Worm (Caenorhabditis elegans): ENCODE results near the gene tag-131.

Gene tag-131

DNA sequence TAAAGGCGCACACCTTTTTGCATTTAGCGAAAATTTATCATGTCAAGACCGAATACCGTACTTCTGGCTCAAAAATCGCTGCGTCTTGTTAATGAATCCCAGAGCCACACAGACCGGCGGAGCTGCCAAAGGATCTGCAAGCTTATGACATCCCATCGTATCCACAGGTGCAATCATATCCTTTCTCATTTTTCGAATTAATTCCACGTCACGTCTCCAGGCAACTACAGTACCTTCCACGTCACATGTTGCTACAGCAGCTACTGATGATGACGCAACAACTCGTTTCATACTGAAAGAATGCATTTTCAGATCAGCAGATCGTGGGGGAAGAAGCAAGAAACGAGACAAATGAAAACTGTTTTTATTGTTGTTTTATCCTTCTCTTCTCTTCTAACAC is 24.4 kb upstream of the tag-131 start, which contains the start of gene R10E4.6:
Gene R10E4.6 (plus strand): TSS at position 301 of the 400 bp plus-strand sequence.
- TF ChIP-seq ama-1 (optimal IDR thresholded peaks at IDR 0.05) = no peak
- TF ChIP-seq nhr-23 (tag; optimal IDR thresholded peaks at IDR 0.05) = no peak
- TF ChIP-seq alr-1 (tag; optimal IDR thresholded peaks at IDR 0.05) = no peak
- no peak for TF ChIP-seq nhr-11 (tag; optimal IDR thresholded peaks at IDR 0.05)
- no peak for TF ChIP-seq sma-9 (GFP tag; optimal IDR thresholded peaks at IDR 0.05)
- TF ChIP-seq sma-9 (tag; optimal IDR thresholded peaks at IDR 0.05) = no peak
- TF ChIP-seq zag-1 (tag; optimal IDR thresholded peaks at IDR 0.05) = no peak
- TF ChIP-seq sma-3 (GFP tag; optimal IDR thresholded peaks at IDR 0.05) = no peak
- TF ChIP-seq nhr-10 (tag; optimal IDR thresholded peaks at IDR 0.05) = no peak
- no peak for TF ChIP-seq sem-4 (tag; optimal IDR thresholded peaks at IDR 0.05)
- no peak for TF ChIP-seq mdl-1 (tag; optimal IDR thresholded peaks at IDR 0.05)
- no peak for TF ChIP-seq ZK546.5 (tag; optimal IDR thresholded peaks at IDR 0.05)
- TF ChIP-seq ztf-4 (tag; optimal IDR thresholded peaks at IDR 0.05) = no peak
- no peak for TF ChIP-seq nhr-77 (tag; optimal IDR thresholded peaks at IDR 0.05)
- TF ChIP-seq mab-5 (tag; optimal IDR thresholded peaks at IDR 0.05) = no peak
- no peak for TF ChIP-seq lin-39 (tag; optimal IDR thresholded peaks at IDR 0.05)

DNA sequence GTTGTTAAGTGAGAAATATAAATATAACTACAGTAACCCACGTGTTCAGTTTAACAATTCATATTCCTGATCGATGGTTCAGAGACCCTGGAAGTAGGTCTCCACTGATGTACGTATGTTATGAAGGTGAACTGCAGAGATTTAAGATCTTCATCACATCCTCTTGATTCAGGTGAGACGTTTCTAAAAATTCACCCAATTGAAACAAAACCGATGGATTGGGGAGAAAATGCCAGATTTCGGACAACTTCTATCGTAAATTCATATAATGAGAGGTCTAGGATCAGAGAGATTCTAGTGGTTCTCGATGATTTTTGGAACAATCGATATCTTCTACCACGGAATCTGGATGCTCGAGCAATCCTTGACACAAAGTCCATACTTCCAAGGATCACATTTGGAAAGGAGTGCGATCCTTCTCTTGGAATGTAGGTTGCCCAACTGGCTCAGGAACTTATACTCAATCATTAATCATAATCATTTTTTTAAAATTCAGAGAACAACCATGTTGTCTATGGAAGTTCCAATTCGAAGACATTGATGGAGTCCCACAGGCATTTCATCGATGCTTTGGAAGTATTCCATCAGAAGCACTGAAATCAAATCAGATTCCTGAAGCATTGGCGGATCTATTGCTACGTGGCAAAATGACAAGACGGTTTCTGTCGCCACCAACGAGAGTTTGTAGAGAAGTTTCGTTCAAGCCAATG is 23.2 kb upstream of the tag-131 start, which contains the start of the genes nth-1 and R10E4.7:
Gene nth-1 (minus strand): TSS at position 101 of the 710 bp plus-strand sequence.
Gene R10E4.7 (plus strand): TSS at position 660 of the 710 bp plus-strand sequence.
- TF ChIP-seq elt-3 (tag; optimal IDR thresholded peaks at IDR 0.05) = no peak
- TF ChIP-seq blmp-1 (tag; optimal IDR thresholded peaks at IDR 0.05; ENCODE audit: insufficient read depth) = no peak
- no peak for TF ChIP-seq peb-1 (tag; optimal IDR thresholded peaks at IDR 0.05)
- no peak for TF ChIP-seq mbf-1 (tag; optimal IDR thresholded peaks at IDR 0.05)
- no peak for TF ChIP-seq unc-62 (GFP tag; optimal IDR thresholded peaks at IDR 0.05)
- TF ChIP-seq ZK546.5 (tag; optimal IDR thresholded peaks at IDR 0.05) = no peak
- no peak for TF ChIP-seq skn-1 (tag; optimal IDR thresholded peaks at IDR 0.05)
- no peak for TF ChIP-seq sem-4 (tag; optimal IDR thresholded peaks at IDR 0.05)
- TF ChIP-seq nhr-237 (tag; optimal IDR thresholded peaks at IDR 0.05) = no peak
- no peak for TF ChIP-seq crh-2 (tag; optimal IDR thresholded peaks at IDR 0.05)
- TF ChIP-seq lin-11 (tag; optimal IDR thresholded peaks at IDR 0.05) = no peak
- TF ChIP-seq lin-13 (GFP tag; optimal IDR thresholded peaks at IDR 0.05) = no peak
- TF ChIP-seq nhr-6 (tag; optimal IDR thresholded peaks at IDR 0.05) = no peak
- TF ChIP-seq sma-3 (GFP tag; optimal IDR thresholded peaks at IDR 0.05) = no peak
- TF ChIP-seq Y55F3AM.14 (GFP tag; optimal IDR thresholded peaks at IDR 0.05) = no peak
- TF ChIP-seq mab-5 (tag; optimal IDR thresholded peaks at IDR 0.05) = no peak
- no peak for TF ChIP-seq zag-1 (tag; optimal IDR thresholded peaks at IDR 0.05)

DNA sequence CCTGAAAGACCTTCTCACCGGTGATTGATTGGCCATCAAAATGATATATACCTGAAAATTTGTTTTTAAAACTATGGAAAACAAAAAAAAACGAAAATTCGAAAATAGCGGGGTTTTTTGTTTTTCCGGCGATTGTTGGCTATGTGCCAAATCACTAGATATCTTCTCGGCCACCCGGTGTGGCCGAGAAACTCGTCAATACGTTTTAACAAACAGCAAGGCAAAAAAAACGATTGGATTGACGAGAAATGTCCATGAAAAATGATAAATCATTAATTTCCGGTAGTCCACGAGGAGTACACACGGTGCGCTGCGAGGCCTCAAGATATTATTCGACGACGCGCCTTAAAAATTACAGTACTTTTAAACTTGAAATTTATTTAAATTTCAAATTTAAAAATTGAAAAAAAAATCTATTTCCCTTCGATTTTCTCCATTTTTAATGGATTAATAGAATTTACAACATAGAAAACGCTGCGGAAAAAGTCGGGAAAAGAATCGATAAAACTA is 16.5 kb upstream of the tag-131 start, which contains the start of gene R10E4.11:
Gene R10E4.11 (minus strand): TSS at position 51 of the 510 bp plus-strand sequence.
- TF ChIP-seq lsy-2 (tag; optimal IDR thresholded peaks at IDR 0.05) = no peak
- TF ChIP-seq mab-5 (tag; optimal IDR thresholded peaks at IDR 0.05) = no peak
- TF ChIP-seq unc-39 (tag; optimal IDR thresholded peaks at IDR 0.05) = no peak
- TF ChIP-seq snpc-4 (tag; optimal IDR thresholded peaks at IDR 0.05) = no peak
- no peak for TF ChIP-seq lin-13 (GFP tag; optimal IDR thresholded peaks at IDR 0.05)
- TF ChIP-seq aly-2 (tag; optimal IDR thresholded peaks at IDR 0.05) = no peak
- TF ChIP-seq nhr-11 (tag; optimal IDR thresholded peaks at IDR 0.05) = no peak
- no peak for TF ChIP-seq ceh-82 (tag; optimal IDR thresholded peaks at IDR 0.05)
- no peak for TF ChIP-seq nhr-23 (tag; optimal IDR thresholded peaks at IDR 0.05)
- TF ChIP-seq C34F6.9 (tag; optimal IDR thresholded peaks at IDR 0.05) = no peak
- no peak for TF ChIP-seq nhr-25 (tag; optimal IDR thresholded peaks at IDR 0.05)
- no peak for TF ChIP-seq gmeb-1 (tag; optimal IDR thresholded peaks at IDR 0.05)
- TF ChIP-seq mbf-1 (tag; optimal IDR thresholded peaks at IDR 0.05) = no peak
- no peak for TF ChIP-seq nhr-12 (tag; optimal IDR thresholded peaks at IDR 0.05)
- TF ChIP-seq nhr-237 (tag; optimal IDR thresholded peaks at IDR 0.05) = no peak

DNA sequence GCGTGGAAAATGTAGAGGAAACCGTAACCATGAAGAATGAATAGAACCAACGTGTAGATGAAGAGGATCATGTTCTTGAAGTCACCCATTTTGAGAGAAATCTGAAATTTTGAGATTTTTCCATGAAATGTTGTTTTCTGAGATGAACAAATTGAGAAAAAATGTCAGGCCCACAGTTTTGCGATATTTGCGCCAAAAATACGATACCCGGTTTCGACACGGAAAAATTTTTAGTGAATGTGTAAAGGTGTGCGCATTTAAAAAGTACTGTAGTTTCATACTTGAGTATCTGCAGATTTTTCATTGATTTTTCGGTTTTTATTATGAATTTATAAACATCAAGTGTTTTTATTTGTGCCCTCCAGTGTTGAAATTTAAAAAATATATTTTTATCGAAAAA is 15.2 kb upstream of the tag-131 start, which contains the start of gene R10E4.9:
Gene R10E4.9 (minus strand): TSS at position 101 of the 400 bp plus-strand sequence.
- TF ChIP-seq egl-27 (tag; optimal IDR thresholded peaks at IDR 0.05) = no peak
- no peak for TF ChIP-seq unc-62 (GFP tag; optimal IDR thresholded peaks at IDR 0.05)
- no peak for TF ChIP-seq skn-1 (tag; optimal IDR thresholded peaks at IDR 0.05)
- TF ChIP-seq nhr-11 (tag; optimal IDR thresholded peaks at IDR 0.05) = no peak
- no peak for TF ChIP-seq nhr-25 (tag; optimal IDR thresholded peaks at IDR 0.05)
- no peak for TF ChIP-seq lin-13 (GFP tag; optimal IDR thresholded peaks at IDR 0.05)
- no peak for TF ChIP-seq C34F6.9 (tag; optimal IDR thresholded peaks at IDR 0.05)
- TF ChIP-seq ceh-16 (tag; optimal IDR thresholded peaks at IDR 0.05) = no peak
- no peak for TF ChIP-seq unc-39 (tag; optimal IDR thresholded peaks at IDR 0.05)
- no peak for TF ChIP-seq peb-1 (tag; optimal IDR thresholded peaks at IDR 0.05)
- TF ChIP-seq elt-1 (tag; optimal IDR thresholded peaks at IDR 0.05) = no peak
- TF ChIP-seq alr-1 (tag; optimal IDR thresholded peaks at IDR 0.05) = no peak
- no peak for TF ChIP-seq ama-1 (optimal IDR thresholded peaks at IDR 0.05)
- TF ChIP-seq crh-2 (tag; optimal IDR thresholded peaks at IDR 0.05) = no peak
- TF ChIP-seq unc-55 (GFP tag; optimal IDR thresholded peaks at IDR 0.05) = no peak
- no peak for TF ChIP-seq blmp-1 (tag; optimal IDR thresholded peaks at IDR 0.05; ENCODE audit: insufficient read depth)
- TF ChIP-seq R02D3.7 (tag; optimal IDR thresholded peaks at IDR 0.05) = no peak
- no peak for TF ChIP-seq fos-1 (tag; optimal IDR thresholded peaks at IDR 0.05)
- no peak for TF ChIP-seq nhr-77 (tag; optimal IDR thresholded peaks at IDR 0.05)
